Worm (Caenorhabditis elegans) whole organism, early embryonic: Measurements from ENCODE around the gene phat-6.

Source experiments
- B0310.2 ChIP-seq: sonication (generic microtip); optimal IDR thresholded peaks from 2 replicates; lab custom pipeline; 2016; ENCODE audit warnings: mild to moderate bottlenecking, missing genetic modification characterization, missing compliant biosample characterization
- ama-1 ChIP-seq: fragments of 150-350 bp; optimal IDR thresholded peaks from 2 replicates; lab custom pipeline; 2014
- ceh-13 ChIP-seq: fragments of 200-800 bp; sonication (Bioruptor generic); optimal IDR thresholded peaks from 2 replicates; lab custom pipeline; 2018; ENCODE audit warnings: mild to moderate bottlenecking, missing genetic modification characterization, missing compliant biosample characterization
- ceh-36 ChIP-seq: sonication (generic microtip); optimal IDR thresholded peaks from 2 replicates; lab custom pipeline; 2016; ENCODE audit warnings: missing genetic modification characterization, inconsistent platforms, missing compliant biosample characterization
- flt-1 ChIP-seq: fragments of 200-800 bp; sonication (Bioruptor generic); IDR thresholded peaks from 2 replicates; pipeline ENCODE4 v1.3.6; 2022; ENCODE audit warnings: missing genetic modification characterization, missing compliant biosample characterization
- tbx-11 ChIP-seq: fragments of 200-800 bp; sonication (Bioruptor generic); IDR thresholded peaks from 2 replicates; pipeline ENCODE4 v1.3.6; 2022; ENCODE audit warnings: missing genetic modification characterization, missing compliant biosample characterization

ce11 chrX:15170958-15171357, 23.2 kb downstream of the phat-6 start:
- TF ChIP-seq ceh-36 (tag; lab: Kevin White, UChicago) (no peak), tbx-11 (GFP tag; lab: Robert Waterston, UW) (no peak), ama-1 (no peak), flt-1 (no peak), B0310.2 (no peak), ceh-13 (GFP tag; lab: Kevin White, UChicago) (no peak)
